Worm (Caenorhabditis elegans): ENCODE measurements around the gene gmap-2.

The gmap-2 gene

DNA sequence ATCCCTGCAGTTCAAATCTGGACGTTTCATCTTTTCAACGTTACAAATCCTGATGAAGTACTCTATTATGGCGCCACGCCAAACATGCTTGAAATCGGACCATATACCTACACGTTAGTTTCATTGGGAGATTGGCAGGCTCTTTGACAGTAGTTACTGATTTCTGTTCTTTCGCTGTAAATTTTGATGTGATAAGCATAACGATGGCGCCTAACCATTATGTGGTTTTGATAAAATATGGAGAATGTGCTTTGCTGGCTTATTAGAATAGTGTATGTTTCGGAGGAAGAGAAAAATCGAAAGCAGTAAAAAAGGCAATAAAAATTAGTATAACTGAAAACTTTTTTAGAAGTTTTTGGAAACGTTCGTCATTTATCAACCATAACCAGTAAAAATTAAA lies 39.7 kb upstream of the gmap-2 start (continued):
- TF ChIP-seq hif-1 (tag; optimal IDR thresholded peaks at IDR 0.05): no peak

DNA sequence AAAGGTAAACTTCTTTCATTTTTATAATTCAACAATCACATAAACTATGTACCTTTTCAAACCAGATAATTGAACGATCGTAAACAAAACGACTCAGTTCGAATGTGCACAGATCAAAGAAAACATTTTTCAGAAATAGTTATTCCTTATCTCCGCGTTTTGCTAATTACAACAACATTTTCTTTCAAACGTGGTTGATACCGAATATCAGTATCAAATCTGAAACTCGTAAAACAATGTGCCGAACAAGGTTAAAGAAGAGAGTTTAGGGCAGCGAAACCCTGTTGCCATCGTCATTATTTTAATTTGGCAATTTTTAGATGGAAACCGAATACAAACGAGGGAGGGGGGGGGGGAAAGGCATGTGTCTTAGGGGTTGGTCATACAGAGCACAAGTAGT lies 38.3 kb upstream of the gmap-2 start, which contains the start of gene scav-4:
Gene scav-4, plus strand, starts transcription at position 383 of the 400 bp plus-strand sequence.
- TF ChIP-seq mxl-3 (GFP tag; optimal IDR thresholded peaks at IDR 0.05) (peak; percentile 34), daf-16 (GFP tag; optimal IDR thresholded peaks at IDR 0.05) (no peak), daf-16 (tag; optimal IDR thresholded peaks at IDR 0.05) (peak; percentile 94), nhr-28 (tag; optimal IDR thresholded peaks at IDR 0.05) (peak; percentile 56), nhr-11 (tag; optimal IDR thresholded peaks at IDR 0.05) (no peak), duxl-1 (tag; optimal IDR thresholded peaks at IDR 0.05; ENCODE audit: poor library complexity) (no peak), dmd-6 (GFP tag; IDR thresholded peaks at IDR 0.05) (peak; percentile 46), php-3 (GFP tag; IDR thresholded peaks at IDR 0.05) (peak; percentile 53; the same call in 1 of the 2 replicates), pqm-1 (tag; optimal IDR thresholded peaks at IDR 0.05) (peak; percentile 31), dve-1 (tag; optimal IDR thresholded peaks at IDR 0.05; ENCODE audit: insufficient read depth) (peak; percentile 6), nhr-111 (GFP tag; optimal IDR thresholded peaks at IDR 0.05) (no peak), hlh-11 (tag; optimal IDR thresholded peaks at IDR 0.05) (peak; percentile 49)

DNA sequence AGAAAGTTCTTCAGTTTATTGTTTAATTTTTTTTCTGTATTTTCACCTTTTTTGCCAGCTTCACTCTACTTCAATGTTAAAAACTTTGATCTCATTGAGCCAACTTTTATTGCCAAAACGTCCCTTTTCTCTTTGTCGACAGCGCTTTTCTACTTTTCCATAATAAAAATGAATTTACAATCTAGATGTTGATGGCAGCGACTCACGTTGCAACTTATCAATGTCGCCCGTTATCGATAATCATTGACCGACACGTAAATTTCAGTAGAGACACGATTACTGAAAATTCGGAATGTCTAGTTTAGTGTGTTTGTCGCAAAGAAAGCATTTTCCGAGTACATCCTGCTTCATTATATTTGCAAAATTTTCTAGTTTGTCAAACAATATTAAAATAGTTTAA lies 36.7 kb upstream of the gmap-2 start:
- TF ChIP-seq unc-62 (GFP tag; optimal IDR thresholded peaks at IDR 0.05 in 1 of 2) (peak in 1 of 2 experiments; percentile 11), unc-62 (tag; optimal IDR thresholded peaks at IDR 0.05) (no peak), spr-3 (GFP tag; optimal IDR thresholded peaks at IDR 0.05) (no peak), sdz-12 (GFP tag; optimal IDR thresholded peaks at IDR 0.05) (no peak), zag-1 (tag; optimal IDR thresholded peaks at IDR 0.05) (no peak), nhr-41 (GFP tag; IDR thresholded peaks at IDR 0.05) (no peak), ceh-32 (tag; optimal IDR thresholded peaks at IDR 0.05; ENCODE audit: poor library complexity) (no peak), nhr-6 (tag; optimal IDR thresholded peaks at IDR 0.05) (no peak), pqm-1 (tag; optimal IDR thresholded peaks at IDR 0.05) (peak; percentile 77), madf-9 (GFP tag; conservative IDR thresholded peaks at IDR 0.05) (no peak), fkh-10 (GFP tag; optimal IDR thresholded peaks at IDR 0.05) (no peak), ces-1 (GFP tag; optimal IDR thresholded peaks at IDR 0.05) (no peak), unc-130 (GFP tag; optimal IDR thresholded peaks at IDR 0.05) (no peak), duxl-1 (tag; optimal IDR thresholded peaks at IDR 0.05; ENCODE audit: poor library complexity) (no peak), nhr-76 (tag; optimal IDR thresholded peaks at IDR 0.05) (no peak), pha-4 (GFP tag; IDR thresholded peaks at IDR 0.05) (no peak), pha-4 (tag; optimal IDR thresholded peaks at IDR 0.05) (no peak), ceh-28 (tag; optimal IDR thresholded peaks at IDR 0.05) (no peak), mxl-3 (GFP tag; optimal IDR thresholded peaks at IDR 0.05) (peak; percentile 36), F10B5.3 (tag; optimal IDR thresholded peaks at IDR 0.05) (no peak), php-3 (GFP tag; IDR thresholded peaks at IDR 0.05) (no peak), ZK546.5 (tag; optimal IDR thresholded peaks at IDR 0.05) (no peak), vab-7 (GFP tag; IDR thresholded peaks at IDR 0.05) (no peak), aha-1 (tag) (no peak), egl-43 (GFP tag; IDR thresholded peaks at IDR 0.05) (no peak), skn-1 (tag; optimal IDR thresholded peaks at IDR 0.05) (no peak), mep-1 (tag; optimal IDR thresholded peaks at IDR 0.05) (no peak), nhr-28 (tag; optimal IDR thresholded peaks at IDR 0.05) (peak; percentile 2), Y75B8A.6 (GFP tag; IDR thresholded peaks at IDR 0.05) (no peak), ctbp-1 (GFP tag; IDR thresholded peaks at IDR 0.05) (no peak), Y5F2A.4 (GFP tag; optimal IDR thresholded peaks at IDR 0.05) (no peak), arid-1 (GFP tag; conservative IDR thresholded peaks at IDR 0.05) (no peak), hlh-11 (tag; optimal IDR thresholded peaks at IDR 0.05) (peak; percentile 18), dve-1 (tag; optimal IDR thresholded peaks at IDR 0.05; ENCODE audit: insufficient read depth) (peak; percentile 7), daf-16 (GFP tag; optimal IDR thresholded peaks at IDR 0.05) (no peak), daf-16 (tag; optimal IDR thresholded peaks at IDR 0.05) (peak; percentile 56), mdl-1 (tag; optimal IDR thresholded peaks at IDR 0.05) (no peak), lin-29 (GFP tag; IDR thresholded peaks at IDR 0.05) (no peak), gei-8 (GFP tag; optimal IDR thresholded peaks at IDR 0.05) (no peak), dmd-6 (GFP tag; IDR thresholded peaks at IDR 0.05) (peak; percentile 47), ceh-62 (tag; optimal IDR thresholded peaks at IDR 0.05) (no peak), dmd-9 (GFP tag; IDR thresholded peaks at IDR 0.05) (no peak), T20F7.1 (GFP tag; optimal IDR thresholded peaks at IDR 0.05) (no peak), madf-5 (GFP tag; IDR thresholded peaks at IDR 0.05) (no peak)

Data from whole organism, L4 larva.